Fruit fly (Drosophila melanogaster): ENCODE data around the gene CG31915.

DNA sequence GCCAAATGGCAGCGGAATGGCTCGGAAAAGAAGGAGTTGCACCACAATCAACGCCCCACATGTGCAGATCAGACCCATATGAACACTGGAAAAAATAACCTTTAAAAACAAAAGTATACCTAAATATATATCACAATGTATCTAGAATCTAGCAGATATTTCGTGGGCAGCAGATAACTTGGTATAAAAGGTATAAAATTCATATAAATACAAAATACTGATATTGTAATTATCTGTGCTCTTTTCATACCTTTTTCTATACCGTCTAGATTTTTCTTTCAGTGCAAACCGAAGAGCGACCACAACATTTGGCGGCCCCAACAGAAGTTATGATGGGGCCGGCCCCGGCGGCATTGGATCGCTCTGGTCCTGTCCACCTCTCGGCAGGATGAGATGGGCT, 26.6 kb upstream of the CG31915 start:
- TF ChIP-seq CG8478 (optimal IDR thresholded peaks at IDR 0.05) (no peak), CTCF (optimal IDR thresholded peaks at IDR 0.05) (no peak)
